Fruit fly (Drosophila melanogaster): Measurements from ENCODE around the gene CG16952.

Gene CG16952

DNA sequence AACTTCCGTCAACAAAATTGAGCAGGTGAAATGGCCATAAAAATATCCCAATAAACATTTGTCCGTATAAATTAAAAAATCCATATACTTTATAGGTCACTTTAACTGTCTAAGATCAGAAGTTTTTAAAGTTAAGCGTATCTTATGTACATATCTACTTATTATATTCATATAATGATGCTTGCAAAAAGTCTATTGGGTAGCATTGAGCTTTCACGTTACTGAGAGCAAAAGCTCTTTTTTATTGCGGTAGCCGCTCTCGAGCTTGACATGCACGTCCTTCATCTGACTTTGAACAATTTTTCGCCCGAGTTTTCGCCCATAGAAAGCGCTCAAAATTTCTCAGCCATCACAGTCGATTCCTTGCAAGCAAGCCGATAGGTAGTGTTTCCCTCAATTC is 2.1 kb upstream of the CG16952 start, which contains the start of gene Gapdh2 (continued):
- TF ChIP-seq CG9215 (GFP tag; IDR thresholded peaks at IDR 0.05) (peak; percentile 96), B-H1 (GFP tag; IDR thresholded peaks at IDR 0.05) (peak; percentile 99), danr (GFP tag; IDR thresholded peaks at IDR 0.05) (peak; percentile 98; the same call in 1 of the 2 replicates), CG10543 (GFP tag; optimal IDR thresholded peaks at IDR 0.05) (peak; percentile 100), CG3163 (GFP tag; optimal IDR thresholded peaks at IDR 0.05) (peak; percentile 77), CG17568 (GFP tag; optimal IDR thresholded peaks at IDR 0.05) (peak; percentile 99), CG10654 (GFP tag; optimal IDR thresholded peaks at IDR 0.05) (peak; percentile 98), CG8290 (GFP tag; optimal IDR thresholded peaks at IDR 0.05) (peak; percentile 92), CG8290 (tag; optimal IDR thresholded peaks at IDR 0.05) (peak; percentile 81 to 98), CkIIα-i1 (GFP tag; IDR thresholded peaks at IDR 0.05) (peak; percentile 95), Max (GFP tag; optimal IDR thresholded peaks at IDR 0.05) (peak; percentile 99), HmgZ (tag; optimal IDR thresholded peaks at IDR 0.05) (peak; percentile 100), CoRest (tag; optimal IDR thresholded peaks at IDR 0.05) (peak; percentile 100), CG5953 (GFP tag; IDR thresholded peaks at IDR 0.05) (peak; percentile 99), pum (GFP tag; optimal IDR thresholded peaks at IDR 0.05) (peak; percentile 93), phol (tag; optimal IDR thresholded peaks at IDR 0.05) (peak; percentile 97), nerfin-2 (GFP tag; IDR thresholded peaks at IDR 0.05; ENCODE audit: partially characterized antibody) (no peak), lilli (GFP tag; optimal IDR thresholded peaks at IDR 0.05) (peak; percentile 99), eyg (GFP tag; optimal IDR thresholded peaks at IDR 0.05) (peak; percentile 97), row (GFP tag; IDR thresholded peaks at IDR 0.05) (peak; percentile 99), pb (GFP tag; optimal IDR thresholded peaks at IDR 0.05) (peak; percentile 89), CG1603 (tag; optimal IDR thresholded peaks at IDR 0.05) (peak; percentile 97), onecut (GFP tag; IDR thresholded peaks at IDR 0.05) (peak; percentile 98), mld (GFP tag; IDR thresholded peaks at IDR 0.05; ENCODE audit: partially characterized antibody) (no peak), Bgb (GFP tag; IDR thresholded peaks at IDR 0.05; ENCODE audit: partially characterized antibody) (0 out of 2 replicates have a peak, but pooled peaks have one; percentile 9), CG13624 (GFP tag; optimal IDR thresholded peaks at IDR 0.05) (peak; percentile 99), CG6854 (GFP tag; optimal IDR thresholded peaks at IDR 0.05) (peak; percentile 100), CG12299 (tag; optimal IDR thresholded peaks at IDR 0.05) (peak; percentile 100), salm (tag; optimal IDR thresholded peaks at IDR 0.05) (peak; percentile 100), fd96Cb (tag; optimal IDR thresholded peaks at IDR 0.05) (peak; percentile 99), bcd (GFP tag; optimal IDR thresholded peaks at IDR 0.05) (peak; percentile 99), CG10431 (GFP tag; optimal IDR thresholded peaks at IDR 0.05) (peak; percentile 98), nmo (GFP tag; optimal IDR thresholded peaks at IDR 0.05) (peak; percentile 99), CG6813 (GFP tag; optimal IDR thresholded peaks at IDR 0.05) (peak; percentile 100), zen2 (GFP tag; IDR thresholded peaks at IDR 0.05; ENCODE audit: partially characterized antibody) (no peak), Six4 (GFP tag; optimal IDR thresholded peaks at IDR 0.05) (peak; percentile 98), CG11560 (tag; IDR thresholded peaks at IDR 0.05) (no peak; the same call in 1 of the 3 replicates), CG8944 (GFP tag; optimal IDR thresholded peaks at IDR 0.05) (peak; percentile 93), CG17186 (GFP tag; optimal IDR thresholded peaks at IDR 0.05) (peak; percentile 87), croc (GFP tag; conservative IDR thresholded peaks at IDR 0.05) (peak; percentile 96), Kr (GFP tag; optimal IDR thresholded peaks at IDR 0.05) (no peak), CG17328 (GFP tag; IDR thresholded peaks at IDR 0.05) (peak; percentile 99), inv (GFP tag; IDR thresholded peaks at IDR 0.05; ENCODE audit: partially characterized antibody) (no peak), org-1 (GFP tag; optimal IDR thresholded peaks at IDR 0.05) (peak; percentile 99), CG12236 (GFP tag; optimal IDR thresholded peaks at IDR 0.05) (peak; percentile 94), unc-4 (GFP tag; IDR thresholded peaks at IDR 0.05; ENCODE audit: partially characterized antibody) (peak; percentile 38; the same call in 1 of the 2 replicates), D19A (tag; optimal IDR thresholded peaks at IDR 0.05) (peak; percentile 98), HHEX (GFP tag; optimal IDR thresholded peaks at IDR 0.05) (peak; percentile 100), pan (optimal IDR thresholded peaks at IDR 0.05) (no peak), pan (GFP tag; optimal IDR thresholded peaks at IDR 0.05 in 1 of 2, IDR thresholded peaks at IDR 0.05 in 1 of 2) (peak in 1 of 2 experiments; percentile 99), CG2116 (GFP tag; optimal IDR thresholded peaks at IDR 0.05) (peak; percentile 88)

All from whole organism, embryonic.